Fruit fly (Drosophila melanogaster) whole organism, adult: ENCODE measurements around the gene CG2157.

Source experiments
- CG11617 ChIP-seq: fragments of 200-800 bp; sonication (Bioruptor generic); optimal IDR thresholded peaks from 2 replicates; lab custom pipeline; 2017; ENCODE audit warnings: mild to moderate bottlenecking, missing biosample characterization, missing genetic modification reagents, missing genetic modification characterization
- CG12768 ChIP-seq: fragments of 200-800 bp; sonication (Bioruptor generic); optimal IDR thresholded peaks from 2 replicates; lab custom pipeline; 2017; ENCODE audit warnings: missing biosample characterization, missing genetic modification characterization, mild to moderate bottlenecking, moderate library complexity, missing genetic modification reagents
- Clk ChIP-seq: fragments of 200-800 bp; sonication (Bioruptor generic); optimal IDR thresholded peaks from 2 replicates; lab custom pipeline; 2017; ENCODE audit warnings: missing biosample characterization, missing genetic modification characterization
- Crg-1 ChIP-seq: fragments of 200-800 bp; sonication (Bioruptor generic); optimal IDR thresholded peaks from 2 replicates; lab custom pipeline; 2016; ENCODE audit warnings: missing biosample characterization, missing genetic modification characterization
- Mnt ChIP-seq: fragments of 200-800 bp; sonication (Bioruptor generic); optimal IDR thresholded peaks from 2 replicates; lab custom pipeline; 2016; ENCODE audit warnings: missing biosample characterization, mild to moderate bottlenecking, missing genetic modification characterization
- cic ChIP-seq: fragments of 200-800 bp; sonication (Bioruptor generic); optimal IDR thresholded peaks from 2 replicates; lab custom pipeline; 2017; ENCODE audit warnings: missing biosample characterization, mild to moderate bottlenecking, missing genetic modification characterization, moderate library complexity
- tj ChIP-seq: fragments of 200-800 bp; sonication (Bioruptor generic); optimal IDR thresholded peaks from 3 replicates; lab custom pipeline; 2017; ENCODE audit warnings: missing biosample characterization, mild to moderate bottlenecking, missing genetic modification characterization, moderate library complexity
- toe ChIP-seq: fragments of 200-800 bp; sonication (Bioruptor generic); optimal IDR thresholded peaks from 2 replicates; lab custom pipeline; 2016; ENCODE audit warnings: missing biosample characterization, missing genetic modification characterization

DNA sequence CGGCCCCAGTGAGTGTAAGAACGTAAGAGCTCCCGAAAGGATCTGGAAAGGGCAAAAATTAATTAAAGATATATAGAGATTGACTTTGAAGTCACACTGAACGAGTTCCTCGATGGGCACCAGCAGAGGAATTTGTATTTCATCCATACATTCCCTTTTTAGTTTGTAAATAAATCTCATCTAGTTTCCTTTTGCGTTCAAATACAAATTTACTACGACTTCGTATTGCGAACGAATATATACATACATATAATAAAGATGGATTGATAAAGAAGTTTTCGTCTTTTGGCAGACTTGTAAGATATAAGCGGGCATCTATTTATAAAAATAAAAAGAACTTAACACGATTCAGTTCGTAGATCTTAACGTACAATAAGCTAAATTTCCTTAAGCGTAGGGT is 30.6 kb downstream of the CG2157 start, which contains the start of gene CG15208:
- no peak for TF ChIP-seq Clk (GFP tag; lab: Kevin White, UChicago)
- no peak for TF ChIP-seq Crg-1 (GFP tag; lab: Kevin White, UChicago)
- TF ChIP-seq Mnt (GFP tag; lab: Kevin White, UChicago) = no peak
- TF ChIP-seq CG11617 = no peak
- no peak for TF ChIP-seq tj (GFP tag; lab: Kevin White, UChicago)
- TF ChIP-seq CG12768 (GFP tag; lab: Kevin White, UChicago) = no peak
- no peak for TF ChIP-seq cic (GFP tag; lab: Kevin White, UChicago)
- no peak for TF ChIP-seq toe
